Worm (Caenorhabditis elegans) whole organism, L2 larva: ENCODE data around the gene C56E10.3.

Experiments
- alr-1 ChIP-seq: fragments of 150-350 bp; optimal IDR thresholded peaks from 2 replicates; lab custom pipeline; 2014; ENCODE audit warnings: missing biosample characterization, missing genetic modification characterization
- lin-13 ChIP-seq: fragments of 150-350 bp; optimal IDR thresholded peaks from 2 replicates; lab custom pipeline; 2014; ENCODE audit warnings: missing biosample characterization, missing genetic modification reagents, missing genetic modification characterization
- nhr-10 ChIP-seq: sonication (generic microtip); optimal IDR thresholded peaks from 2 replicates; lab custom pipeline; 2017; ENCODE audit warnings: missing biosample characterization, missing genetic modification characterization
- nhr-11 ChIP-seq: fragments of 150-350 bp; optimal IDR thresholded peaks from 2 replicates; lab custom pipeline; 2014; ENCODE audit warnings: missing biosample characterization, missing genetic modification characterization
- ztf-11 ChIP-seq: sonication (generic microtip); optimal IDR thresholded peaks from 2 replicates; lab custom pipeline; 2017; ENCODE audit warnings: missing biosample characterization, missing genetic modification characterization

- no peak for TF ChIP-seq lin-13 (GFP tag; lab: Kevin White, UChicago)
- TF ChIP-seq ztf-11 (tag; lab: Kevin White, UChicago), result no peak
- TF ChIP-seq nhr-10 (tag; lab: Kevin White, UChicago), result no peak
- no peak for TF ChIP-seq alr-1 (tag; lab: Kevin White, UChicago)
- TF ChIP-seq nhr-11 (tag; lab: Kevin White, UChicago), result no peak
Observed at ce11 chrX:6692896-6693295, 47.4 kb downstream of the C56E10.3 start.
